Fruit fly (Drosophila melanogaster): ENCODE measurements around the gene CG1116.

CG1116 gene

dm6 chr3R:5215334-5216307, 3.8 kb upstream of the CG1116 start (continued):
- TF ChIP-seq CG17385 (GFP tag; optimal IDR thresholded peaks at IDR 0.05) (peak; percentile 87), CG10209 (GFP tag; optimal IDR thresholded peaks at IDR 0.05) (peak; percentile 99), CkIIα-i1 (GFP tag; IDR thresholded peaks at IDR 0.05) (no peak), gem (tag; optimal IDR thresholded peaks at IDR 0.05) (peak; percentile 96), Mrtf (GFP tag; IDR thresholded peaks at IDR 0.05) (peak; percentile 86), CG11696 (GFP tag; IDR thresholded peaks at IDR 0.05) (peak; percentile 87), bcd (GFP tag; optimal IDR thresholded peaks at IDR 0.05) (peak; percentile 97), B-H1 (GFP tag; IDR thresholded peaks at IDR 0.05) (peak; percentile 88), CG14965 (GFP tag; optimal IDR thresholded peaks at IDR 0.05; ENCODE audit: borderline replicate concordance) (peak; percentile 95), hth (optimal IDR thresholded peaks at IDR 0.05) (no peak), al (GFP tag; IDR thresholded peaks at IDR 0.05) (no peak), slbo (GFP tag; IDR thresholded peaks at IDR 0.05) (peak; percentile 59), Max (GFP tag; optimal IDR thresholded peaks at IDR 0.05) (peak; percentile 98), Optix (GFP tag; IDR thresholded peaks at IDR 0.05) (peak; percentile 97), CG10321 (GFP tag; IDR thresholded peaks at IDR 0.05) (peak; percentile 48), NC2α (GFP tag; optimal IDR thresholded peaks at IDR 0.05) (peak; percentile 99), Gug (GFP tag; IDR thresholded peaks at IDR 0.05) (peak; percentile 77; the same call in 2 of the 4 replicates), chm (GFP tag; IDR thresholded peaks at IDR 0.05) (peak; percentile 100), Awh (GFP tag; IDR thresholded peaks at IDR 0.05) (peak; percentile 100), Bgb (GFP tag; IDR thresholded peaks at IDR 0.05; ENCODE audit: partially characterized antibody) (no peak), CG6683 (GFP tag; optimal IDR thresholded peaks at IDR 0.05) (peak; percentile 95), CG3847 (GFP tag; IDR thresholded peaks at IDR 0.05) (peak; percentile 48), danr (GFP tag; IDR thresholded peaks at IDR 0.05) (peak; percentile 87), usp (GFP tag; optimal IDR thresholded peaks at IDR 0.05) (no peak), Fer3 (tag; optimal IDR thresholded peaks at IDR 0.05) (peak; percentile 84), Hmr (GFP tag; optimal IDR thresholded peaks at IDR 0.05) (peak; percentile 66), pb (GFP tag; optimal IDR thresholded peaks at IDR 0.05) (peak; percentile 98), sr (GFP tag; IDR thresholded peaks at IDR 0.05) (peak; percentile 98), fd64A (GFP tag; optimal IDR thresholded peaks at IDR 0.05) (peak; percentile 100), CG11398 (GFP tag; optimal IDR thresholded peaks at IDR 0.05) (peak; percentile 100), da (GFP tag; optimal IDR thresholded peaks at IDR 0.05) (peak; percentile 98), CG12769 (tag; optimal IDR thresholded peaks at IDR 0.05) (peak; percentile 81), fd3F (GFP tag; optimal IDR thresholded peaks at IDR 0.05) (peak; percentile 58), CG9876 (GFP tag; optimal IDR thresholded peaks at IDR 0.05) (peak; percentile 98), CG16815 (GFP tag; optimal IDR thresholded peaks at IDR 0.05) (peak; percentile 92), PHDP (tag; optimal IDR thresholded peaks at IDR 0.05) (peak; percentile 91), Stat92E (GFP tag; optimal IDR thresholded peaks at IDR 0.05) (peak in 1 of 3 experiments; percentile 80), kah (GFP tag; optimal IDR thresholded peaks at IDR 0.05) (peak; percentile 92), CG10274 (GFP tag; optimal IDR thresholded peaks at IDR 0.05) (peak; percentile 85), CG17612 (GFP tag; IDR thresholded peaks at IDR 0.05) (peak; percentile 87), CG12236 (GFP tag; optimal IDR thresholded peaks at IDR 0.05) (peak; percentile 99), MTF-1 (GFP tag; optimal IDR thresholded peaks at IDR 0.05; ENCODE audit: borderline replicate concordance) (peak; percentile 99), sens-2 (GFP tag; IDR thresholded peaks at IDR 0.05) (peak; percentile 96), lilli (GFP tag; optimal IDR thresholded peaks at IDR 0.05) (peak; percentile 88), CG7928 (GFP tag; optimal IDR thresholded peaks at IDR 0.05) (peak; percentile 64), NC2β (GFP tag; optimal IDR thresholded peaks at IDR 0.05) (peak; percentile 99), Jarid2 (GFP tag; optimal IDR thresholded peaks at IDR 0.05) (peak; percentile 89), CG3065 (GFP tag; optimal IDR thresholded peaks at IDR 0.05) (peak; percentile 99), vfl (GFP tag; optimal IDR thresholded peaks at IDR 0.05) (peak; percentile 83)
